Worm (Caenorhabditis elegans): Measurements from ENCODE around the gene T12D8.9.

DNA sequence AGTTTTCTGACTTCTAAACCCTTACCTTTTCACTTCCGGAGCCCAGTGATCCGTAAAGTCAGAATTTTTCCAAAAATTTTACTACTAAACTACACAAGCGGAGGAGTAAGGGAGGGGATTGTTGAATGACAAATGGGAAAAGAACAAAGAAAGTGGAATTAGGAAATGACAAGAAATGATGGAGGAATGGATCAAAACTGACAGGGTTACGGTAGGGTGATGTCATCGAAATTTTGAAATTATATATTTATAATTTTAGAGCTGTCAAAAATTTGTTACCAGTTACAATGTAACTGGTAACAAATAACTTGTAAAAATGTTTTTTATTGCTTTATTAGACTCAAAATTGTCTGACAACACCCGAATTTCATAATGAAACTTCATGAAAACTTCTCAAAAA lies 49.5 kb downstream of the T12D8.9 start:
- TF ChIP-seq tab-1 (GFP tag; IDR thresholded peaks at IDR 0.05): no peak
- TF ChIP-seq ref-1 (GFP tag; conservative IDR thresholded peaks at IDR 0.05): no peak
- TF ChIP-seq klf-2 (GFP tag; conservative IDR thresholded peaks at IDR 0.05): no peak
- no peak for TF ChIP-seq cog-1 (tag; optimal IDR thresholded peaks at IDR 0.05)
- TF ChIP-seq flt-1 (GFP tag; IDR thresholded peaks at IDR 0.05): no peak
- no peak for TF ChIP-seq med-1 (GFP tag; optimal IDR thresholded peaks at IDR 0.05; ENCODE audit: insufficient read depth)
- TF ChIP-seq ztf-23 (GFP tag; IDR thresholded peaks at IDR 0.05): no peak
